Worm (Caenorhabditis elegans): ENCODE results near the gene T13G4.7.

DNA sequence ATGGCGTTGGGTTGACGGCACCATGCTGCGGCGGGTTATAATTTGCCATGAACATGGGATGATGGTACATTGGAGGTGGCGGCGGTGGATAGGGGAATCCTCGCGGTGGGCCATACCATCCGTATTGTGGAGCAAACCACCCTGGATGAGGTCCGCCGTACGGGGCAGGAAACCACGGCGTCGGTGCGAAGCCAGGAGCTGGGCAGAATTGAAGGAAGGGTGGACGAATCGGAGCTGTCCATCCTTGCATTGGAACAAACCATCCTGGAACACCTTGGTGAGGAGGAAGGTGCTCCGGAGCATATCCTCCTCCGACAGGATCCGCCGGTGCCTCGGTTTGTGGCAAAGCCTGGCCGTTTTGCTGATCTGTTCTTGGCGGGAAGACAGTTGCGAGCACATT lies 3.3 kb downstream of the T13G4.7 start:
- no peak for TF ChIP-seq ceh-82 (tag; optimal IDR thresholded peaks at IDR 0.05)
- TF ChIP-seq egl-27 (tag; optimal IDR thresholded peaks at IDR 0.05): no peak
- no peak for TF ChIP-seq nhr-6 (tag; optimal IDR thresholded peaks at IDR 0.05)
- no peak for TF ChIP-seq unc-62 (GFP tag; optimal IDR thresholded peaks at IDR 0.05)
- no peak for TF ChIP-seq lin-13 (GFP tag; optimal IDR thresholded peaks at IDR 0.05)
- TF ChIP-seq aly-2 (tag; optimal IDR thresholded peaks at IDR 0.05): no peak
- no peak for TF ChIP-seq peb-1 (tag; optimal IDR thresholded peaks at IDR 0.05)
